Worm (Caenorhabditis elegans): Measurements from ENCODE around the gene col-94.
"Not testable (repeated sequence)": the region's sequence is repeated elsewhere in the genome, so short reads cannot be mapped to it uniquely, and the experiment has no call there.

ce11 chrIII:10986438-10986837 lies 1.2 kb downstream of the col-94 start:
- not testable (repeated sequence) for TF ChIP-seq mdl-1 (tag; optimal IDR thresholded peaks at IDR 0.05); pha-4 (GFP tag; IDR thresholded peaks at IDR 0.05); pha-4 (tag; optimal IDR thresholded peaks at IDR 0.05); Y48G9A.11 (GFP tag; IDR thresholded peaks at IDR 0.05); ceh-20 (GFP tag; IDR thresholded peaks at IDR 0.05); hmg-1.1 (GFP tag; IDR thresholded peaks at IDR 0.05); F49E8.2 (tag; optimal IDR thresholded peaks at IDR 0.05; ENCODE audit: borderline replicate concordance); nhr-11 (tag; optimal IDR thresholded peaks at IDR 0.05); ceh-82 (tag; optimal IDR thresholded peaks at IDR 0.05)
